Worm (Caenorhabditis elegans): Measurements from ENCODE around the gene Y66H1A.5.
A peak's percentile ranks its signal among the peaks of the same experiment; 100 is the strongest.

The Y66H1A.5 gene

DNA sequence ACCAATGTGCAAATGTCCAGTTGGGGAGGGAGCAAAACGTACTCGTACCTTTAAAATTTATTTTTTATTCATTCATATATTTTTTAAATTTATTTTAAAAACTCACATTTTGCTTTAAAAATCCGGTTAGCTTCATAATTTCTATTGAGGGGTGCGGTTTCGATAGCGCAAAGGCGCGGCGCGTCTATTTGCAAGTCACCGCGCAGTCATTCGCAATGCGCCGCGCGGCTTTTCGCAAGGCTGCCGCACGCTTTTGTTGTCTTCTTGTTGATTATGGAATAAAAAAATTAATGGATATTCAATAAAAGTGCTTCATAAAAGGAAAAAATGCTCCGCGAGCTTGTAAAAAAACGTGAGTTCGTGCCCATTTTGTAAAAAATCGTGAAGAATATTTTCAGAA is 38.7 kb downstream of the Y66H1A.5 start, which contains the start of the genes ears-2 and uncp-18 (continued):
- TF ChIP-seq hmg-11 (tag; optimal IDR thresholded peaks at IDR 0.05) (peak; percentile 96), lin-39 (tag; optimal IDR thresholded peaks at IDR 0.05) (peak; percentile 88), ceh-9 (tag; optimal IDR thresholded peaks at IDR 0.05) (no peak), ceh-16 (tag; optimal IDR thresholded peaks at IDR 0.05) (no peak), ZK546.5 (tag; optimal IDR thresholded peaks at IDR 0.05) (no peak), nhr-11 (tag; optimal IDR thresholded peaks at IDR 0.05) (no peak), ama-1 (optimal IDR thresholded peaks at IDR 0.05) (peak; percentile 27), sea-2 (GFP tag; optimal IDR thresholded peaks at IDR 0.05) (no peak), mml-1 (tag; optimal IDR thresholded peaks at IDR 0.05) (no peak), jun-1 (tag; optimal IDR thresholded peaks at IDR 0.05) (peak; percentile 70), egl-27 (tag; optimal IDR thresholded peaks at IDR 0.05) (no peak), elt-3 (tag; optimal IDR thresholded peaks at IDR 0.05) (no peak), pqm-1 (tag; optimal IDR thresholded peaks at IDR 0.05) (peak; percentile 4), nhr-76 (tag; optimal IDR thresholded peaks at IDR 0.05) (peak; percentile 32), snpc-4 (tag; optimal IDR thresholded peaks at IDR 0.05) (peak; percentile 77), nhr-23 (tag; optimal IDR thresholded peaks at IDR 0.05) (peak; percentile 92), elt-1 (tag; optimal IDR thresholded peaks at IDR 0.05) (peak; percentile 34), fkh-2 (tag; optimal IDR thresholded peaks at IDR 0.05) (no peak)

DNA sequence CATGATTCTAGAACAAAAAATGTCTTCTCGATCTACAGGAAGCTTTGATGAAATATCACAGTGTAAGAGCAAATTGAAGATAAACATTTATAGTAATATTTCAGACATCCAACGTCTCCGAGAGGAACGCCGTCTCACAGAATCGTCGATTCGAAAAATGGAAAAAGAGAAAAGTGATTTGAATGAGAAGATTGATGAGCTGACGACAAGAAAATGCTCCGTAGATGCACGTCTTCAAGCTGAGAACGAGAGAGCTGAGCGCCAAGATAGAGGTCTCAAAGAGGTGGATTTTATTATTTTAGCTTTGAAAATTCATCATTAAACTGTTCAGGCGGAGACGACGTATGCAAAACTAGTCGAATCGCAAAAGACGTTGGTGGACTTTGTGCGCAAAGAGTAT is 40.9 kb downstream of the Y66H1A.5 start, which contains the start of gene ssna-1:
ssna-1 (plus strand) TSS at position 12 of the 400 bp plus-strand sequence.
- TF ChIP-seq unc-39 (tag; optimal IDR thresholded peaks at IDR 0.05) (no peak), nfya-1 (tag; optimal IDR thresholded peaks at IDR 0.05; ENCODE audit: insufficient read depth) (no peak), nhr-28 (tag; optimal IDR thresholded peaks at IDR 0.05) (no peak), R02D3.7 (tag; optimal IDR thresholded peaks at IDR 0.05) (no peak), ztf-4 (tag; optimal IDR thresholded peaks at IDR 0.05) (no peak)

DNA sequence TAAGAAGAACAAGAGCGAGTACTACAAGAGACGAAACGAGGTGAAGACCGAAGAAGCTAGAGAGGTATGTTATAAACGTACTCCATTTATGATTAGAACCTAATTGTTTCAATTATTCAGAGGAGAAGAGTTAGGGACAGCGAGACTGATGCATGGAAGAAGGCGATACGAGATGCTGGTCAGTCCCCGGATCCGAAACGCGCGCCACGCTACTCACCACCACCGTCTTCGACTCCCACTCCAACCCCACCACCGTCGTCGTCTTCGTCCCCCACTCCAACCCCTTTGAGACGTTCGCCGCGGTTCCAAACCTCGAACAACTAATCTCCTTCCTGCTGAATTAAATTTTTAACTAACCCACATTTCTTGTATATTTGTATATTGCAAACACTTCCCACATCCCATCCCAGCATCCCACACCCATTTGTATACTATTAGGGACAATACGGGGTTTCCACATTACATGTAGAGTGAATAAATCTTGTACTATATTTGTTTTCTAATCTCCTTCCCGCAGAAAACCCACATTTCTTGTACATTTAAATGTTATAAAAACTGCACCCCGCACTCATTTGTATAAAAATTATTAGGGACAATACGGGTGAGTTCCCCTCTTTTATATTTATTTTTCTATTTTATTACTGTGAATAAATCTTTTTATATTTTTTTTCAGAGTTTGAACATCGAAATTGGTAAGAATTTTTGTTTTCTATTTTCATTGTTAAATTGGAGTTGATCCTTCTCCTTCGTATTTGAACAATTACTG is 41.5 kb downstream of the Y66H1A.5 start:
- TF ChIP-seq lin-39 (tag; optimal IDR thresholded peaks at IDR 0.05) (no peak), zag-1 (tag; optimal IDR thresholded peaks at IDR 0.05) (no peak), skn-1 (tag; optimal IDR thresholded peaks at IDR 0.05) (no peak), ceh-16 (tag; optimal IDR thresholded peaks at IDR 0.05) (no peak), fkh-10 (GFP tag; optimal IDR thresholded peaks at IDR 0.05) (no peak), R02D3.7 (tag; optimal IDR thresholded peaks at IDR 0.05) (no peak), ztf-11 (tag; optimal IDR thresholded peaks at IDR 0.05) (no peak), elt-3 (tag; optimal IDR thresholded peaks at IDR 0.05) (no peak), tbx-2 (tag; optimal IDR thresholded peaks at IDR 0.05) (no peak), lin-15B (tag; optimal IDR thresholded peaks at IDR 0.05) (no peak), nhr-237 (tag; optimal IDR thresholded peaks at IDR 0.05) (no peak), daf-12 (tag; optimal IDR thresholded peaks at IDR 0.05) (no peak), nfya-1 (tag; optimal IDR thresholded peaks at IDR 0.05; ENCODE audit: insufficient read depth) (no peak), nhr-77 (tag; optimal IDR thresholded peaks at IDR 0.05) (no peak), pha-4 (tag; optimal IDR thresholded peaks at IDR 0.05) (no peak), ZK546.5 (tag; optimal IDR thresholded peaks at IDR 0.05) (no peak), elt-2 (tag; optimal IDR thresholded peaks at IDR 0.05) (no peak), nhr-25 (tag; optimal IDR thresholded peaks at IDR 0.05) (no peak), jun-1 (tag; optimal IDR thresholded peaks at IDR 0.05) (no peak), pqm-1 (tag; optimal IDR thresholded peaks at IDR 0.05) (no peak)

- TF ChIP-seq unc-39 (tag; optimal IDR thresholded peaks at IDR 0.05) (no peak), unc-62 (GFP tag; optimal IDR thresholded peaks at IDR 0.05) (no peak), pha-4 (tag; optimal IDR thresholded peaks at IDR 0.05) (no peak), nhr-11 (tag; optimal IDR thresholded peaks at IDR 0.05) (no peak), ceh-9 (tag; optimal IDR thresholded peaks at IDR 0.05) (no peak), nfya-1 (tag; optimal IDR thresholded peaks at IDR 0.05; ENCODE audit: insufficient read depth) (no peak), skn-1 (tag; optimal IDR thresholded peaks at IDR 0.05) (no peak), R02D3.7 (tag; optimal IDR thresholded peaks at IDR 0.05) (no peak), lin-15B (tag; optimal IDR thresholded peaks at IDR 0.05) (no peak), nhr-67 (tag; optimal IDR thresholded peaks at IDR 0.05) (no peak), sea-2 (GFP tag; optimal IDR thresholded peaks at IDR 0.05) (no peak), nhr-23 (tag; optimal IDR thresholded peaks at IDR 0.05) (no peak), fos-1 (tag; optimal IDR thresholded peaks at IDR 0.05) (no peak), lsy-12 (tag; optimal IDR thresholded peaks at IDR 0.05) (no peak), jun-1 (tag; optimal IDR thresholded peaks at IDR 0.05) (no peak), nhr-43 (tag; optimal IDR thresholded peaks at IDR 0.05; ENCODE audit: poor library complexity, severe bottlenecking) (no peak), pqm-1 (tag; optimal IDR thresholded peaks at IDR 0.05) (no peak)
Measured at ce11 chrIV:386576-386975, 42.4 kb downstream of the Y66H1A.5 start, which contains the start of gene T07A9.14. Gene T07A9.14 (plus strand): TSS chrIV:386699.

Measured in whole organism, L3 larva.